Fruit fly (Drosophila melanogaster): Measurements from ENCODE around the gene CG17681.
A peak's percentile ranks its signal among the peaks of the same experiment; 100 is the strongest.

The CG17681 gene

dm6 chr2L:18186695-18187094, 33.8 kb downstream of the CG17681 start (continued):
- TF ChIP-seq CG5245 (GFP tag; optimal IDR thresholded peaks at IDR 0.05) = no peak
- no peak for TF ChIP-seq ERR (GFP tag; optimal IDR thresholded peaks at IDR 0.05)
- no peak for TF ChIP-seq al (GFP tag; IDR thresholded peaks at IDR 0.05)
- no peak for TF ChIP-seq CG15479 (GFP tag; optimal IDR thresholded peaks at IDR 0.05)
- TF ChIP-seq CG12236 (GFP tag; optimal IDR thresholded peaks at IDR 0.05) = no peak
- no peak for TF ChIP-seq ems (GFP tag; optimal IDR thresholded peaks at IDR 0.05)
- no peak for TF ChIP-seq Camta (GFP tag; optimal IDR thresholded peaks at IDR 0.05)
- no peak for TF ChIP-seq CG14050 (GFP tag; IDR thresholded peaks at IDR 0.05)
- no peak for TF ChIP-seq Poxn (GFP tag; IDR thresholded peaks at IDR 0.05)
- TF ChIP-seq run (tag; optimal IDR thresholded peaks at IDR 0.05) = no peak
- TF ChIP-seq ro (GFP tag; IDR thresholded peaks at IDR 0.05) = no peak
- peak in 1 of 2 experiments; percentile 20 for TF ChIP-seq Pdp1 (GFP tag; optimal IDR thresholded peaks at IDR 0.05)
- peak; percentile 31; the same call in 1 of the 2 replicates for TF ChIP-seq Ada2b (GFP tag; IDR thresholded peaks at IDR 0.05)
- no peak for TF ChIP-seq Mrtf (GFP tag; IDR thresholded peaks at IDR 0.05)
- no peak for TF ChIP-seq CG34376 (GFP tag; optimal IDR thresholded peaks at IDR 0.05)
- no peak for TF ChIP-seq Sry-δ (GFP tag; optimal IDR thresholded peaks at IDR 0.05)
- TF ChIP-seq CG10565 (GFP tag; optimal IDR thresholded peaks at IDR 0.05) = no peak
- peak; percentile 19 for TF ChIP-seq Oli (tag; optimal IDR thresholded peaks at IDR 0.05)
- TF ChIP-seq abd-A (tag; optimal IDR thresholded peaks at IDR 0.05) = no peak
- TF ChIP-seq jing (GFP tag; optimal IDR thresholded peaks at IDR 0.05) = peak; percentile 4
- no peak for TF ChIP-seq CTCF (GFP tag; optimal IDR thresholded peaks at IDR 0.05)
- TF ChIP-seq Six4 (GFP tag; optimal IDR thresholded peaks at IDR 0.05) = no peak
- no peak for TF ChIP-seq CG30431 (GFP tag; optimal IDR thresholded peaks at IDR 0.05)
- no peak for TF ChIP-seq CG13894 (tag; optimal IDR thresholded peaks at IDR 0.05)
- no peak for TF ChIP-seq CG12219 (GFP tag; optimal IDR thresholded peaks at IDR 0.05)
- TF ChIP-seq Sox100B (GFP tag; optimal IDR thresholded peaks at IDR 0.05) = no peak
- no peak for TF ChIP-seq cato (GFP tag; optimal IDR thresholded peaks at IDR 0.05; ENCODE audit: borderline replicate concordance)
- TF ChIP-seq tll (GFP tag; optimal IDR thresholded peaks at IDR 0.05) = no peak
- TF ChIP-seq CG43689 (GFP tag; IDR thresholded peaks at IDR 0.05) = no peak
- TF ChIP-seq pros (GFP tag; optimal IDR thresholded peaks at IDR 0.05) = no peak
- no peak for TF ChIP-seq CG4730 (GFP tag; IDR thresholded peaks at IDR 0.05)
- TF ChIP-seq CoRest (tag; optimal IDR thresholded peaks at IDR 0.05) = no peak
- TF ChIP-seq Ets65A (GFP tag) = no peak
- TF ChIP-seq gcm2 (GFP tag; optimal IDR thresholded peaks at IDR 0.05) = no peak
- no peak for TF ChIP-seq CG32767 (GFP tag; IDR thresholded peaks at IDR 0.05)
- no peak for TF ChIP-seq CG11696 (GFP tag; IDR thresholded peaks at IDR 0.05)
- no peak for TF ChIP-seq trem (tag; optimal IDR thresholded peaks at IDR 0.05)
- TF ChIP-seq CG2199 (GFP tag; IDR thresholded peaks at IDR 0.05) = no peak
- TF ChIP-seq CG33213 (GFP tag; optimal IDR thresholded peaks at IDR 0.05) = no peak
- no peak for TF ChIP-seq TFAM (GFP tag; optimal IDR thresholded peaks at IDR 0.05)
- peak; percentile 3 for TF ChIP-seq pum (GFP tag; optimal IDR thresholded peaks at IDR 0.05)
- no peak for TF ChIP-seq CG6683 (GFP tag; optimal IDR thresholded peaks at IDR 0.05)
- no peak for TF ChIP-seq gt (GFP tag; IDR thresholded peaks at IDR 0.05)
- peak; percentile 50; the same call in 2 of the 3 replicates for TF ChIP-seq row (GFP tag; IDR thresholded peaks at IDR 0.05)
- no peak for TF ChIP-seq toy (GFP tag; IDR thresholded peaks at IDR 0.05)
- no peak for TF ChIP-seq Dfd (GFP tag; optimal IDR thresholded peaks at IDR 0.05)
- no peak for TF ChIP-seq CHES-1-like (GFP tag; optimal IDR thresholded peaks at IDR 0.05)
- TF ChIP-seq sna (GFP tag; IDR thresholded peaks at IDR 0.05; ENCODE audit: partially characterized antibody) = no peak
- no peak for TF ChIP-seq CG3995 (GFP tag; optimal IDR thresholded peaks at IDR 0.05)
- TF ChIP-seq fd96Cb (tag; optimal IDR thresholded peaks at IDR 0.05) = no peak
- no peak for TF ChIP-seq seq (GFP tag; IDR thresholded peaks at IDR 0.05)
- TF ChIP-seq sens-2 (GFP tag; IDR thresholded peaks at IDR 0.05) = no peak
- TF ChIP-seq vnd (GFP tag; IDR thresholded peaks at IDR 0.05; ENCODE audit: partially characterized antibody) = no peak

Measured in whole organism, embryonic.